Fruit fly (Drosophila melanogaster) whole organism, prepupa: Measurements from ENCODE around the gene nbs.

Experiments
- Blimp-1 ChIP-seq: fragments of 200-800 bp; sonication (Bioruptor generic); optimal IDR thresholded peaks from 3 replicates; lab custom pipeline; 2017; ENCODE audit warnings: missing biosample characterization, missing genetic modification characterization, mild to moderate bottlenecking, moderate library complexity, missing genetic modification reagents
- CG10631 ChIP-seq: fragments of 200-800 bp; sonication (Bioruptor generic); optimal IDR thresholded peaks from 2 replicates; lab custom pipeline; 2016; ENCODE audit warnings: missing biosample characterization, missing genetic modification characterization
- CG10669 ChIP-seq: fragments of 200-800 bp; sonication (Bioruptor generic); optimal IDR thresholded peaks from 3 replicates; lab custom pipeline; 2018; ENCODE audit warnings: missing biosample characterization, mild to moderate bottlenecking, missing genetic modification characterization, moderate library complexity
- CG11294 ChIP-seq: fragments of 200-800 bp; sonication (Bioruptor generic); IDR thresholded peaks from 2 replicates; pipeline ENCODE4 v1.3.6; 2022; ENCODE audit warnings: missing biosample characterization, missing genetic modification characterization
- CG11762 ChIP-seq: fragments of 200-800 bp; sonication (Bioruptor generic); optimal IDR thresholded peaks from 3 replicates; lab custom pipeline; 2016; ENCODE audit warnings: missing biosample characterization, missing genetic modification characterization; ENCODE audit not compliant: insufficient read depth
- CG11902 ChIP-seq: fragments of 200-800 bp; sonication (Bioruptor generic); optimal IDR thresholded peaks from 3 replicates; lab custom pipeline; 2016; ENCODE audit warnings: missing biosample characterization, missing genetic modification characterization
- CG15336 ChIP-seq: fragments of 200-800 bp; sonication (Bioruptor generic); IDR thresholded peaks from 2 replicates; pipeline ENCODE4 v1.3.6; 2022; ENCODE audit warnings: missing biosample characterization, missing genetic modification characterization
- CG1621 ChIP-seq: fragments of 200-800 bp; sonication (Bioruptor generic); optimal IDR thresholded peaks from 3 replicates; lab custom pipeline; 2018; ENCODE audit warnings: missing biosample characterization, mild to moderate bottlenecking, missing genetic modification characterization
- CG3032 ChIP-seq: fragments of 200-800 bp; optimal IDR thresholded peaks from 2 replicates; lab custom pipeline; 2019; ENCODE audit warnings: missing biosample characterization, mild to moderate bottlenecking, missing genetic modification characterization, moderate library complexity
- CG31627 ChIP-seq: fragments of 200-800 bp; sonication (Bioruptor generic); optimal IDR thresholded peaks from 3 replicates; lab custom pipeline; 2016; ENCODE audit warnings: missing biosample characterization, missing genetic modification characterization
- CG32006 ChIP-seq: fragments of 200-800 bp; sonication (Bioruptor generic); optimal IDR thresholded peaks from 3 replicates; lab custom pipeline; 2017; ENCODE audit warnings: missing biosample characterization, mild to moderate bottlenecking, missing genetic modification characterization
- CG3919 ChIP-seq: fragments of 200-800 bp; sonication (Bioruptor generic); optimal IDR thresholded peaks from 3 replicates; lab custom pipeline; 2016; ENCODE audit warnings: missing biosample characterization, missing genetic modification characterization
- CG4318 ChIP-seq: fragments of 200-800 bp; sonication (Bioruptor generic); optimal IDR thresholded peaks from 3 replicates; lab custom pipeline; 2017; ENCODE audit warnings: missing biosample characterization, mild to moderate bottlenecking, missing genetic modification characterization
- CG6163 ChIP-seq: fragments of 200-800 bp; sonication (Bioruptor generic); IDR thresholded peaks from 3 replicates; pipeline ENCODE4 v1.3.6; 2022; ENCODE audit warnings: missing biosample characterization, missing genetic modification characterization
- CG6276 ChIP-seq: fragments of 200-800 bp; sonication (Bioruptor generic); optimal IDR thresholded peaks from 2 replicates; lab custom pipeline; 2017; ENCODE audit warnings: missing biosample characterization, mild to moderate bottlenecking, missing genetic modification characterization
- CG6792 ChIP-seq: fragments of 200-800 bp; sonication (Bioruptor generic); optimal IDR thresholded peaks from 3 replicates; lab custom pipeline; 2016; ENCODE audit warnings: missing biosample characterization, missing genetic modification characterization
- CG8119 ChIP-seq: fragments of 200-800 bp; sonication (Bioruptor generic); IDR thresholded peaks from 3 replicates; pipeline ENCODE4 v1.3.6; 2022; ENCODE audit warnings: missing biosample characterization, missing genetic modification characterization
- CG8319 ChIP-seq: fragments of 200-800 bp; sonication (Bioruptor generic); optimal IDR thresholded peaks from 3 replicates; lab custom pipeline; 2016; ENCODE audit warnings: missing biosample characterization, missing genetic modification characterization
- CG8632 ChIP-seq: fragments of 200-800 bp; sonication (Bioruptor generic); optimal IDR thresholded peaks from 3 replicates; lab custom pipeline; 2016; ENCODE audit warnings: missing biosample characterization, missing genetic modification characterization
- Eip75B ChIP-seq: fragments of 200-800 bp; sonication (Bioruptor generic); optimal IDR thresholded peaks from 3 replicates; lab custom pipeline; 2016; ENCODE audit warnings: missing biosample characterization, missing genetic modification characterization
- Eip78C ChIP-seq: fragments of 200-800 bp; sonication (Bioruptor generic); peaks from one replicate; lab custom pipeline; 2016; ENCODE audit warnings: missing biosample characterization, missing genetic modification characterization
- Eip93F ChIP-seq: fragments of 200-800 bp; sonication (Bioruptor generic); optimal IDR thresholded peaks from 2 replicates; lab custom pipeline; 2016; ENCODE audit warnings: missing biosample characterization, mild to moderate bottlenecking, missing genetic modification characterization
- Ets96B ChIP-seq: fragments of 200-800 bp; optimal IDR thresholded peaks from 2 replicates; lab custom pipeline; 2019; ENCODE audit warnings: missing biosample characterization, mild to moderate bottlenecking, missing genetic modification characterization, moderate library complexity
- Gug ChIP-seq: fragments of 200-800 bp; sonication (Bioruptor generic); IDR thresholded peaks from 2 replicates; pipeline ENCODE4 v1.3.6; 2022; ENCODE audit warnings: missing biosample characterization, missing genetic modification characterization
- Hr39 ChIP-seq: fragments of 200-800 bp; sonication (Bioruptor generic); optimal IDR thresholded peaks from 2 replicates; lab custom pipeline; 2016; ENCODE audit warnings: missing biosample characterization, missing genetic modification characterization
- Hr4 ChIP-seq: fragments of 200-800 bp; sonication (Bioruptor generic); optimal IDR thresholded peaks from 3 replicates; lab custom pipeline; 2016; ENCODE audit warnings: missing biosample characterization, missing genetic modification characterization
- Met ChIP-seq: fragments of 200-800 bp; sonication (Bioruptor generic); optimal IDR thresholded peaks from 3 replicates; lab custom pipeline; 2016; ENCODE audit warnings: missing biosample characterization, missing genetic modification characterization
- OdsH ChIP-seq: fragments of 200-800 bp; sonication (Bioruptor generic); optimal IDR thresholded peaks from 3 replicates; lab custom pipeline; 2016; ENCODE audit warnings: missing biosample characterization, missing genetic modification characterization
- Sox102F ChIP-seq: fragments of 200-800 bp; sonication (Bioruptor generic); optimal IDR thresholded peaks from 2 replicates; lab custom pipeline; 2016; ENCODE audit warnings: missing biosample characterization, mild to moderate bottlenecking, missing genetic modification characterization
- Sox15 ChIP-seq: fragments of 200-800 bp; sonication (Bioruptor generic); optimal IDR thresholded peaks from 3 replicates; lab custom pipeline; 2016; ENCODE audit warnings: missing biosample characterization, missing genetic modification characterization
- achi ChIP-seq: fragments of 200-800 bp; sonication (Bioruptor generic); optimal IDR thresholded peaks from 3 replicates; lab custom pipeline; 2016; ENCODE audit warnings: missing biosample characterization, missing genetic modification characterization
- acj6 ChIP-seq: fragments of 200-800 bp; sonication (Bioruptor generic); optimal IDR thresholded peaks from 3 replicates; lab custom pipeline; 2016; ENCODE audit warnings: missing biosample characterization, missing genetic modification characterization
- dac ChIP-seq: fragments of 200-800 bp; sonication (Bioruptor generic); optimal IDR thresholded peaks from 2 replicates; lab custom pipeline; 2017; ENCODE audit warnings: missing biosample characterization, mild to moderate bottlenecking, missing genetic modification characterization
- dsx ChIP-seq: fragments of 200-800 bp; optimal IDR thresholded peaks from 3 replicates; lab custom pipeline; 2019; ENCODE audit warnings: missing biosample characterization, mild to moderate bottlenecking, missing genetic modification characterization, moderate library complexity; ENCODE audit not compliant: poor library complexity, severe bottlenecking
- eg ChIP-seq: fragments of 200-800 bp; sonication (Bioruptor generic); IDR thresholded peaks from 3 replicates; pipeline ENCODE4 v1.3.6; 2022; ENCODE audit warnings: missing biosample characterization, missing genetic modification characterization
- esn ChIP-seq: fragments of 200-800 bp; sonication (Bioruptor generic); optimal IDR thresholded peaks from 2 replicates; lab custom pipeline; 2016; ENCODE audit warnings: missing biosample characterization, mild to moderate bottlenecking, missing genetic modification characterization, moderate library complexity
- fd59A ChIP-seq: fragments of 200-800 bp; sonication (Bioruptor generic); optimal IDR thresholded peaks from 2 replicates; lab custom pipeline; 2017; ENCODE audit warnings: missing biosample characterization, mild to moderate bottlenecking, missing genetic modification characterization, missing genetic modification reagents
- fd85E ChIP-seq: fragments of 200-800 bp; sonication (Bioruptor generic); optimal IDR thresholded peaks from 3 replicates; lab custom pipeline; 2016; ENCODE audit warnings: missing biosample characterization, missing genetic modification characterization
- net ChIP-seq: fragments of 200-800 bp; sonication (Bioruptor generic); optimal IDR thresholded peaks from 3 replicates; lab custom pipeline; 2016; ENCODE audit warnings: missing biosample characterization, missing genetic modification characterization
- salr ChIP-seq, 2 experiments: fragments of 200-800 bp; sonication (Bioruptor generic); optimal IDR thresholded peaks; 3 replicates each; lab custom pipeline; 2016 to 2018; ENCODE audit warnings: missing biosample characterization in 2 of 2, missing genetic modification characterization in 2 of 2, mild to moderate bottlenecking in 1 of 2
- spab ChIP-seq: fragments of 200-800 bp; sonication (Bioruptor generic); optimal IDR thresholded peaks from 2 replicates; lab custom pipeline; 2017; ENCODE audit warnings: missing biosample characterization, mild to moderate bottlenecking, missing genetic modification characterization, missing genetic modification reagents
- ss ChIP-seq, 2 experiments: fragments of 200-800 bp; sonication (Bioruptor generic); optimal IDR thresholded peaks; 2 replicates in 1 of 2; 3 replicates in 1 of 2; lab custom pipeline; 2017 to 2018; ENCODE audit warnings: mild to moderate bottlenecking in 2 of 2, missing biosample characterization in 2 of 2, missing genetic modification characterization in 2 of 2, moderate library complexity in 1 of 2
- svp ChIP-seq: fragments of 200-800 bp; sonication (Bioruptor generic); peaks from one replicate; lab custom pipeline; 2016; ENCODE audit warnings: missing biosample characterization, missing genetic modification characterization
- topi ChIP-seq: fragments of 200-800 bp; sonication (Bioruptor generic); optimal IDR thresholded peaks from 3 replicates; lab custom pipeline; 2016; ENCODE audit warnings: missing biosample characterization, missing genetic modification characterization
- vri ChIP-seq: fragments of 200-800 bp; sonication (Bioruptor generic); optimal IDR thresholded peaks from 3 replicates; lab custom pipeline; 2016; ENCODE audit warnings: missing biosample characterization, mild to moderate bottlenecking, missing genetic modification characterization

nbs gene

DNA sequence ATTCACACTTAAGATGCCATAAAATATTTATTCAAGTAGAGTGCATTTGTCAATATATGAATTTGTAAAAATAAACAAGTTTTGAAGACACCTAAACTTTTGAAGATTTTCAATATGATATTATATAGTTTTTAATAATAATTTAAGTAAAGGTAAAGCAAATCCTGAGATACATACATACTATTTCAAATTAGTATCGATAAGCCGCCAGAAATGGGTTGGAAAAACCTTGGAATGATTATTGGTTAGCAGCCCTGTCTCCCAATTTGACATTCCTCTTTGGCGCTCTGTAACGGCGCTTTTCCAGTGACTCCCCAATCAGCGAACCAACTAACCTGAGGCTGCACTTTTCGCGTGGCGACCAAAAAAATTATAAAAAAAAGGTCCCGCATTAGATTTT is 42.0 kb downstream of the nbs start, which contains the start of gene alphaTub67C:
Gene alphaTub67C, plus strand, starts transcription at position 301 of the 400 bp plus-strand sequence.
- TF ChIP-seq eg (GFP tag; lab: Robert Waterston, UW) (no peak), CG6163 (no peak), Hr4 (no peak), CG3919 (GFP tag; lab: Kevin White, UChicago) (no peak), CG3032 (no peak), spab (GFP tag; lab: Kevin White, UChicago) (no peak), esn (GFP tag; lab: Kevin White, UChicago) (no peak), CG11902 (GFP tag; lab: Kevin White, UChicago) (no peak), Eip78C (GFP tag; lab: Kevin White, UChicago) (no peak), CG31627 (GFP tag; lab: Kevin White, UChicago) (no peak)

- TF ChIP-seq CG31627 (GFP tag; lab: Kevin White, UChicago) (no peak), Eip78C (GFP tag; lab: Kevin White, UChicago) (peak; percentile 7), CG4318 (GFP tag; lab: Kevin White, UChicago) (no peak), vri (GFP tag; lab: Kevin White, UChicago) (peak; percentile 47), CG11294 (GFP tag; lab: Robert Waterston, UW) (no peak), fd85E (GFP tag; lab: Kevin White, UChicago) (no peak)
Measured at dm6 chr3L:9678994-9679393, 44.0 kb downstream of the nbs start, which contains the start of the genes fry and CG16717. TSS of gene fry (minus strand) at chr3L:9679103. TSS of gene CG16717 (plus strand) at chr3L:9679201.

DNA sequence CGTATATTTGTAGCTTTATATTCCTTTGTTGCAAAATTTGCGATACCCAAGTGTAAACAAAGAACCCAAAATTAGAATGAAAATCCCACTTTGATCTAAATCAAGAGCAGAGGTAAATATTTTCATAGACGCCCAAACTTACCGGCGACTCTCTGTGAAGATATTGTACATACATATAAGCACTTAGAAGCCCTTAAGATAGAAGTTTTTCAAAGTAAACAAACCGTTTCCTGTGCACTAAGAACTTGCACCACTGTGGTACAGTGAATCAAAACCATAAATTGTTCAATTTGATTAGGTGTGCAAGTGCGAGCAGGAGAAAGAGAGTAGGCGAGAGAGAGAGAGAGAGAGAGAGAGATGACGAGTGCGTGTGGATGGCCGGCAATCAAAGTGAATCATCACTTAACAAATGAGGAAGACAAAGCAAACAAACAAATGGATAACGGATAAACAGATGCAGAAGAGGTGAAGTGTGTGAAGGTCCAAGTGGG is 44.9 kb downstream of the nbs start:
- TF ChIP-seq CG15336 (GFP tag; lab: Robert Waterston, UW) (peak; percentile 41), Hr39 (GFP tag; lab: Kevin White, UChicago) (peak; percentile 36), Gug (GFP tag; lab: Robert Waterston, UW) (no peak), topi (GFP tag; lab: Kevin White, UChicago) (peak; percentile 19), acj6 (no peak), Hr4 (peak; percentile 47), fd59A (peak; percentile 2), Sox102F (no peak), salr (GFP tag; optimal IDR thresholded peaks at IDR 0.05; lab: Kevin White, UChicago) (peak in 1 of 2 experiments; percentile 21), Sox15 (GFP tag; lab: Kevin White, UChicago) (no peak), Blimp-1 (GFP tag; lab: Kevin White, UChicago) (no peak), CG6792 (GFP tag; lab: Kevin White, UChicago) (peak; percentile 28), CG32006 (no peak), dac (GFP tag; lab: Kevin White, UChicago) (no peak), CG11294 (GFP tag; lab: Robert Waterston, UW) (no peak), dsx (peak; percentile 25), CG11762 (GFP tag; lab: Kevin White, UChicago) (no peak), eg (GFP tag; lab: Robert Waterston, UW) (no peak), Met (GFP tag; lab: Kevin White, UChicago) (peak; percentile 52), ss (GFP tag; optimal IDR thresholded peaks at IDR 0.05; lab: Kevin White, UChicago) (peak in 1 of 2 experiments; percentile 67), Eip75B (GFP tag; lab: Kevin White, UChicago) (no peak), CG8119 (no peak), CG6276 (no peak), CG4318 (GFP tag; lab: Kevin White, UChicago) (peak; percentile 32), CG31627 (GFP tag; lab: Kevin White, UChicago) (peak; percentile 21), CG6163 (no peak), spab (GFP tag; lab: Kevin White, UChicago) (peak; percentile 19), CG10669 (no peak), svp (GFP tag; lab: Kevin White, UChicago) (peak; percentile 39), CG3032 (no peak), Eip93F (GFP tag; lab: Kevin White, UChicago) (no peak), CG1621 (tag; lab: Kevin White, UChicago) (no peak), CG11902 (GFP tag; lab: Kevin White, UChicago) (no peak), net (peak; percentile 60), CG10631 (peak; percentile 10), CG8632 (GFP tag; lab: Kevin White, UChicago) (peak; percentile 22), CG8319 (GFP tag; lab: Kevin White, UChicago) (no peak), achi (GFP tag; lab: Kevin White, UChicago) (peak; percentile 4), Ets96B (tag; lab: Kevin White, UChicago) (peak; percentile 23), OdsH (GFP tag; lab: Kevin White, UChicago) (no peak), Eip78C (GFP tag; lab: Kevin White, UChicago) (peak; percentile 87)
